Fruit fly (Drosophila melanogaster) whole organism, embryonic: ENCODE results near the gene cav.
A peak's percentile ranks its signal among the peaks of the same experiment; 100 is the strongest.

Experiments used
- Abd-B ChIP-seq: fragments of 200-800 bp; sonication (Bioruptor generic); optimal IDR thresholded peaks from 2 replicates; lab custom pipeline; 2018; ENCODE audit warnings: missing biosample characterization, mild to moderate bottlenecking, missing genetic modification characterization, moderate library complexity
- B-H2 ChIP-seq: fragments of 200-800 bp; sonication (Bioruptor generic); optimal IDR thresholded peaks from 2 replicates; lab custom pipeline; 2018; ENCODE audit warnings: missing biosample characterization, mild to moderate bottlenecking, missing genetic modification characterization
- CG11247 ChIP-seq: fragments of 200-800 bp; sonication (Bioruptor generic); IDR thresholded peaks from 2 replicates; pipeline ENCODE4 v1.3.6; 2022; ENCODE audit warnings: missing biosample characterization, missing genetic modification characterization
- CG11696 ChIP-seq: fragments of 200-800 bp; sonication (Bioruptor generic); IDR thresholded peaks from 2 replicates; pipeline ENCODE4 v1.3.6; 2022; ENCODE audit warnings: missing biosample characterization, missing genetic modification characterization
- CG12104 ChIP-seq: fragments of 200-800 bp; sonication (Bioruptor generic); optimal IDR thresholded peaks from 3 replicates; lab custom pipeline; 2016; ENCODE audit warnings: missing biosample characterization, missing genetic modification characterization
- CG14441 ChIP-seq: fragments of 200-800 bp; sonication (Bioruptor generic); IDR thresholded peaks from 2 replicates; pipeline ENCODE4 v1.3.6; 2022; ENCODE audit warnings: missing biosample characterization, missing genetic modification characterization
- CG16779 ChIP-seq: fragments of 200-800 bp; sonication (Bioruptor generic); IDR thresholded peaks from 2 replicates; pipeline ENCODE4 v1.3.6; 2022; ENCODE audit warnings: missing biosample characterization, missing genetic modification characterization
- CG16863 ChIP-seq: fragments of 200-800 bp; sonication (Bioruptor generic); optimal IDR thresholded peaks from 3 replicates; lab custom pipeline; 2016; ENCODE audit warnings: missing biosample characterization, missing genetic modification characterization
- CG17912 ChIP-seq: fragments of 200-800 bp; sonication (Bioruptor generic); optimal IDR thresholded peaks from 2 replicates; lab custom pipeline; 2018; ENCODE audit warnings: missing biosample characterization, mild to moderate bottlenecking, missing genetic modification characterization
- CG2129 ChIP-seq: fragments of 200-800 bp; sonication (Bioruptor generic); IDR thresholded peaks from 2 replicates; pipeline ENCODE4 v1.3.6; 2022; ENCODE audit warnings: missing biosample characterization, missing genetic modification characterization; ENCODE audit not compliant: partially characterized antibody
- CG2712 ChIP-seq: fragments of 200-800 bp; optimal IDR thresholded peaks from 3 replicates; lab custom pipeline; 2019; ENCODE audit warnings: missing biosample characterization, mild to moderate bottlenecking, missing genetic modification characterization, moderate library complexity
- CG30431 ChIP-seq: fragments of 200-800 bp; sonication (Bioruptor generic); optimal IDR thresholded peaks from 2 replicates; lab custom pipeline; 2017; ENCODE audit warnings: missing biosample characterization, missing genetic modification characterization
- CG32767 ChIP-seq: fragments of 200-800 bp; sonication (Bioruptor generic); IDR thresholded peaks from 2 replicates; pipeline ENCODE4 v1.3.6; 2022; ENCODE audit warnings: missing biosample characterization, missing genetic modification characterization
- CG34422 ChIP-seq: fragments of 200-800 bp; sonication (Bioruptor generic); IDR thresholded peaks from 3 replicates; pipeline ENCODE4 v1.3.6; 2022; ENCODE audit warnings: missing biosample characterization, missing genetic modification characterization
- CG3847 ChIP-seq: fragments of 200-800 bp; sonication (Bioruptor generic); IDR thresholded peaks from 2 replicates; pipeline ENCODE4 v1.3.6; 2022; ENCODE audit warnings: missing biosample characterization, missing genetic modification characterization
- CG3995 ChIP-seq: fragments of 200-800 bp; sonication (Bioruptor generic); optimal IDR thresholded peaks from 3 replicates; lab custom pipeline; 2016; ENCODE audit warnings: missing biosample characterization, missing genetic modification characterization
- CG42726 ChIP-seq: fragments of 200-800 bp; sonication (Bioruptor generic); IDR thresholded peaks from 2 replicates; pipeline ENCODE4 v1.3.6; 2022; ENCODE audit warnings: missing biosample characterization, missing genetic modification characterization; ENCODE audit not compliant: partially characterized antibody
- CG4328 ChIP-seq: fragments of 200-800 bp; sonication (Bioruptor generic); optimal IDR thresholded peaks from 3 replicates; lab custom pipeline; 2017; ENCODE audit warnings: missing biosample characterization, missing genetic modification reagents, missing genetic modification characterization
- CG5180 ChIP-seq: fragments of 200-800 bp; sonication (Bioruptor generic); optimal IDR thresholded peaks from 3 replicates; lab custom pipeline; 2017; ENCODE audit warnings: missing biosample characterization, missing genetic modification characterization, mild to moderate bottlenecking, moderate library complexity, missing genetic modification reagents
- CG6254 ChIP-seq: fragments of 200-800 bp; sonication (Bioruptor generic); optimal IDR thresholded peaks from 3 replicates; lab custom pipeline; 2017; ENCODE audit warnings: mild to moderate bottlenecking, missing biosample characterization, missing genetic modification reagents, missing genetic modification characterization
- CG6854 ChIP-seq: fragments of 200-800 bp; sonication (Bioruptor generic); optimal IDR thresholded peaks from 3 replicates; lab custom pipeline; 2017; ENCODE audit warnings: missing biosample characterization, mild to moderate bottlenecking, missing genetic modification characterization
- CG8478 ChIP-seq: fragments of >200 bp; optimal IDR thresholded peaks from 2 replicates; lab custom pipeline; 2018
- CG9437 ChIP-seq: fragments of 200-800 bp; sonication (Bioruptor generic); optimal IDR thresholded peaks from 2 replicates; lab custom pipeline; 2018; ENCODE audit warnings: missing biosample characterization, mild to moderate bottlenecking, missing genetic modification characterization
- CkIIα-i1 ChIP-seq: fragments of 200-800 bp; sonication (Bioruptor generic); IDR thresholded peaks from 2 replicates; pipeline ENCODE4 v1.3.6; 2022; ENCODE audit warnings: missing biosample characterization, missing genetic modification characterization
- E2f2 ChIP-seq: fragments of 200-800 bp; sonication (Bioruptor generic); IDR thresholded peaks from 2 replicates; pipeline ENCODE4 v1.3.6; 2022; ENCODE audit warnings: missing biosample characterization, missing genetic modification characterization
- Fer2 ChIP-seq: fragments of 200-800 bp; sonication (Bioruptor generic); optimal IDR thresholded peaks from 2 replicates; lab custom pipeline; 2018; ENCODE audit warnings: missing biosample characterization, mild to moderate bottlenecking, missing genetic modification characterization, moderate library complexity
- Fer3 ChIP-seq: fragments of 200-800 bp; sonication (Bioruptor generic); optimal IDR thresholded peaks from 2 replicates; lab custom pipeline; 2018; ENCODE audit warnings: missing biosample characterization, mild to moderate bottlenecking, missing genetic modification characterization, moderate library complexity
- Hey ChIP-seq: fragments of 200-800 bp; sonication (Bioruptor generic); optimal IDR thresholded peaks from 3 replicates; lab custom pipeline; 2018; ENCODE audit warnings: missing biosample characterization, mild to moderate bottlenecking, missing genetic modification characterization
- HmgZ ChIP-seq: fragments of 200-800 bp; sonication (Bioruptor generic); optimal IDR thresholded peaks from 2 replicates; lab custom pipeline; 2018; ENCODE audit warnings: missing biosample characterization, mild to moderate bottlenecking, missing genetic modification characterization
- Hr51 ChIP-seq, 2 experiments: fragments of 200-800 bp; sonication (Bioruptor generic); optimal IDR thresholded peaks; 2 replicates in 1 of 2; 3 replicates in 1 of 2; lab custom pipeline; 2016 to 2018; ENCODE audit warnings: missing biosample characterization in 2 of 2, missing genetic modification characterization in 2 of 2, mild to moderate bottlenecking in 1 of 2, moderate library complexity in 1 of 2
- Optix ChIP-seq: fragments of 200-800 bp; sonication (Bioruptor generic); IDR thresholded peaks from 3 replicates; pipeline ENCODE4 v1.3.6; 2022; ENCODE audit warnings: missing biosample characterization, missing genetic modification characterization
- PHDP ChIP-seq: fragments of 200-800 bp; sonication (Bioruptor generic); optimal IDR thresholded peaks from 3 replicates; lab custom pipeline; 2018; ENCODE audit warnings: missing biosample characterization, mild to moderate bottlenecking, missing genetic modification characterization, moderate library complexity
- Sin3A ChIP-seq: fragments of >200 bp; optimal IDR thresholded peaks from 2 replicates; lab custom pipeline; 2018
- Sry-β ChIP-seq: fragments of 200-800 bp; sonication (Bioruptor generic); optimal IDR thresholded peaks from 2 replicates; lab custom pipeline; 2018; ENCODE audit warnings: missing biosample characterization, mild to moderate bottlenecking, missing genetic modification characterization, moderate library complexity
- Xrp1 ChIP-seq: fragments of 200-800 bp; sonication (Bioruptor generic); IDR thresholded peaks from 2 replicates; pipeline ENCODE4 v1.3.6; 2022; ENCODE audit warnings: missing biosample characterization, missing genetic modification characterization
- abd-A ChIP-seq: fragments of 200-800 bp; sonication (Bioruptor generic); optimal IDR thresholded peaks from 3 replicates; lab custom pipeline; 2019; ENCODE audit warnings: missing biosample characterization, mild to moderate bottlenecking, missing genetic modification characterization, moderate library complexity
- chinmo ChIP-seq: fragments of 200-800 bp; sonication (Bioruptor generic); IDR thresholded peaks from 4 replicates; pipeline ENCODE4 v1.3.6; 2022; ENCODE audit warnings: missing biosample characterization, missing genetic modification characterization; ENCODE audit not compliant: partially characterized antibody
- chm ChIP-seq: fragments of 200-800 bp; sonication (Bioruptor generic); IDR thresholded peaks from 2 replicates; pipeline ENCODE4 v1.3.6; 2022; ENCODE audit warnings: missing biosample characterization, missing genetic modification characterization
- fru ChIP-seq: fragments of >200 bp; optimal IDR thresholded peaks from 2 replicates; lab custom pipeline; 2017
- fu2 ChIP-seq: fragments of 200-800 bp; sonication (Bioruptor generic); optimal IDR thresholded peaks from 2 replicates; lab custom pipeline; 2016; ENCODE audit warnings: missing biosample characterization, missing genetic modification characterization
- hkb ChIP-seq, 2 experiments: fragments of 200-800 bp in 1 of 2; fragments of >200 bp in 1 of 2; sonication (Bioruptor generic) in 1 of 2; IDR thresholded peaks in 1 of 2; optimal IDR thresholded peaks in 1 of 2; 2 replicates each; pipeline versions ENCODE4 v1.3.6 to Lab custom; 2017 to 2022; ENCODE audit warnings: missing biosample characterization in 1 of 2, missing genetic modification characterization in 1 of 2
- knrl ChIP-seq: fragments of 200-800 bp; sonication (Bioruptor generic); IDR thresholded peaks from 3 replicates; pipeline ENCODE4 v1.3.6; 2022; ENCODE audit warnings: missing biosample characterization, missing genetic modification characterization; ENCODE audit not compliant: partially characterized antibody
- mld ChIP-seq: fragments of 200-800 bp; sonication (Bioruptor generic); IDR thresholded peaks from 3 replicates; pipeline ENCODE4 v1.3.6; 2022; ENCODE audit warnings: missing biosample characterization, missing genetic modification characterization; ENCODE audit not compliant: partially characterized antibody
- pfk ChIP-seq: fragments of 200-800 bp; sonication (Bioruptor generic); optimal IDR thresholded peaks from 2 replicates; lab custom pipeline; 2018; ENCODE audit warnings: missing biosample characterization, mild to moderate bottlenecking, missing genetic modification characterization, moderate library complexity
- pzg ChIP-seq: fragments of 200-800 bp; sonication (Bioruptor generic); optimal IDR thresholded peaks from 3 replicates; lab custom pipeline; 2018; ENCODE audit warnings: missing biosample characterization, mild to moderate bottlenecking, missing genetic modification characterization, moderate library complexity
- ranshi ChIP-seq: fragments of 200-800 bp; sonication (Bioruptor generic); IDR thresholded peaks from 2 replicates; pipeline ENCODE4 v1.3.6; 2022; ENCODE audit warnings: missing biosample characterization, missing genetic modification characterization
- rib ChIP-seq: fragments of 200-800 bp; sonication (Bioruptor generic); IDR thresholded peaks from 2 replicates; pipeline ENCODE4 v1.3.6; 2022; ENCODE audit warnings: missing biosample characterization, missing genetic modification characterization
- sqz ChIP-seq: fragments of 200-800 bp; sonication (Bioruptor generic); optimal IDR thresholded peaks from 3 replicates; lab custom pipeline; 2018; ENCODE audit warnings: missing biosample characterization, mild to moderate bottlenecking, missing genetic modification characterization
- sug ChIP-seq: fragments of 200-800 bp; optimal IDR thresholded peaks from 2 replicates; lab custom pipeline; 2019; ENCODE audit warnings: missing biosample characterization, mild to moderate bottlenecking, missing genetic modification characterization, moderate library complexity
- wdn ChIP-seq: fragments of 200-800 bp; sonication (Bioruptor generic); IDR thresholded peaks from 2 replicates; pipeline ENCODE4 v1.3.6; 2022; ENCODE audit warnings: missing biosample characterization, missing genetic modification characterization
- z ChIP-seq: fragments of 200-800 bp; sonication (Bioruptor generic); IDR thresholded peaks from 3 replicates; pipeline ENCODE4 v1.3.6; 2022; ENCODE audit warnings: missing biosample characterization, missing genetic modification characterization

Gene cav

dm6 chr3R:24188619-24189018 is 32.3 kb upstream of the cav start, which contains the start of gene CG5515 (continued):
- TF ChIP-seq CG11696 (peak; percentile 36; the same call in 1 of the 2 replicates), Fer3 (tag; lab: Kevin White, UChicago) (peak; percentile 48), CG34422 (GFP tag; lab: Robert Waterston, UW) (peak; percentile 86), CG17912 (no peak), chinmo (GFP tag; lab: Robert Waterston, UW) (0 out of 4 replicates have a peak, but pooled peaks have one; percentile 30), CG3995 (GFP tag; lab: Kevin White, UChicago) (peak; percentile 44), ranshi (GFP tag; lab: Robert Waterston, UW) (peak; percentile 40; the same call in 1 of the 2 replicates), B-H2 (GFP tag; lab: Kevin White, UChicago) (peak; percentile 75), Sin3A (lab: Kevin White, UChicago) (peak; percentile 54), CG32767 (GFP tag; lab: Robert Waterston, UW) (peak; percentile 75; the same call in 1 of the 2 replicates), CG2712 (tag; lab: Kevin White, UChicago) (peak; percentile 81), knrl (GFP tag; lab: Robert Waterston, UW) (peak; percentile 89), mld (GFP tag; lab: Robert Waterston, UW) (peak; percentile 56; the same call in 1 of the 3 replicates), Fer2 (tag; lab: Kevin White, UChicago) (peak; percentile 43), Optix (GFP tag; lab: Robert Waterston, UW) (peak; percentile 92), CG2129 (no peak), CG8478 (no peak), CG12104 (GFP tag; lab: Kevin White, UChicago) (peak; percentile 56), Abd-B (GFP tag; lab: Kevin White, UChicago) (peak; percentile 72), CG6854 (GFP tag; lab: Kevin White, UChicago) (no peak), E2f2 (GFP tag; lab: Robert Waterston, UW) (peak; percentile 86), CG4328 (GFP tag; lab: Kevin White, UChicago) (no peak), wdn (peak; percentile 81), CG14441 (GFP tag; lab: Robert Waterston, UW) (peak; percentile 76), fru (lab: Kevin White, UChicago) (no peak), pzg (GFP tag; lab: Kevin White, UChicago) (peak; percentile 57), CG11247 (peak; percentile 78), chm (GFP tag; lab: Robert Waterston, UW) (peak; percentile 74), Hey (tag; lab: Kevin White, UChicago) (no peak), sug (tag; lab: Kevin White, UChicago) (peak; percentile 74), abd-A (tag; lab: Kevin White, UChicago) (no peak), CG9437 (GFP tag; lab: Kevin White, UChicago) (peak; percentile 35), CG30431 (peak; percentile 36), sqz (no peak), CG16779 (GFP tag; lab: Robert Waterston, UW) (no peak), CG5180 (GFP tag; lab: Kevin White, UChicago) (no peak), CG16863 (peak; percentile 71), fu2 (GFP tag; lab: Kevin White, UChicago) (peak; percentile 87), PHDP (tag; lab: Kevin White, UChicago) (peak; percentile 86), Hr51 (GFP tag; optimal IDR thresholded peaks at IDR 0.05; lab: Kevin White, UChicago) (peak; percentile 80 to 81), pfk (GFP tag; lab: Kevin White, UChicago) (no peak), HmgZ (tag; lab: Kevin White, UChicago) (peak; percentile 82), rib (no peak), hkb (optimal IDR thresholded peaks at IDR 0.05; lab: Kevin White, UChicago) (peak; percentile 57), hkb (GFP tag; IDR thresholded peaks at IDR 0.05; lab: Robert Waterston, UW) (peak; percentile 66), Sry-β (GFP tag; lab: Kevin White, UChicago) (no peak), CG42726 (GFP tag; lab: Robert Waterston, UW) (peak; percentile 53), CG6254 (GFP tag; lab: Kevin White, UChicago) (no peak), CG3847 (GFP tag; lab: Robert Waterston, UW) (peak; percentile 91), Xrp1 (GFP tag; lab: Robert Waterston, UW) (peak; percentile 87), CkIIα-i1 (GFP tag; lab: Robert Waterston, UW) (no peak), z (no peak)
